Fruit fly (Drosophila melanogaster): Measurements from ENCODE around the gene Cpr35B.

Gene Cpr35B

DNA sequence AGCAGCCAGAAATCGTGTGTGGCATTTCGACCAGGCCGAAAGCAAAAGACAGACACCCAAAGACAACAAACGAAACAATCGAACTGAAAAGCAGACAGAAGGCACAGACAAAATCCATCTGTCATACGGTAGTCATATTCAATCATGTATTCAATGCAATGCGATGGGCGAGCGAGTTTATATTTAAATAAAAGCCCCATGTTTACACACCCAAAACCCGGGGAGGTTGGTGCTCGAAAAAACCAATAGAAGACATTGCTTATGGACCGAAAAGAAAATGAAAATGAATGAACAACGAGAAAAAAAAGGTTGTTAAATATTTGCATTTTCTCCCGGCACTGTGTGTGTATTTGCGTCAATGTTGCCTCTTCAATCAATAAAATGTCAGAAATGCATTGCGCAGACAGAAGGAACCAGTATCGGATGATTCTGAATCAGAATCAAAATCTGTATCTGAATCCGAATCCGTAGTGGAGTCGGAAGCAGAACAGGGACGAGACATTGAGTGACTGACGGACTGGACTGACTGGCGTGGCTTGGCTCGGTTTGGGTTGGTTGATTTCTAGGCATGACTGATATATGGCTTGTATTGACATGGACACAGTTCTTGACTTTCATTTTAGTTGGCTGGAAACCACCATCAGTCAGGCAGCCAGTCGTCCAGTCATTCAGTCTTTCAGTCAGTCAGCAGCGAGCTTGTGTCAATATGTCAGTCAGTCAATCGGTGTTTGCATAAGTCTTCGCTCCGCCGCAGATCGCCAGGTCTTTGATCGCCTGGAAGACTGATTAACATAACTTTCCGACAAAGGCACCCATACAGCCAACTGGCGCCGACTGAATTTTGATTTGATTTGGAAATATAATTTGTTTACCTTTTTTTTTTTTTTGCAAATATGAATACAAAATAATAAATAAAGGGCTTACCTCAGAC is 7.7 kb upstream of the Cpr35B start (continued):
- TF ChIP-seq bowl (GFP tag; IDR thresholded peaks at IDR 0.05) (0 out of 2 replicates have a peak, but pooled peaks have one; percentile 14), tll (GFP tag; optimal IDR thresholded peaks at IDR 0.05) (no peak), tin (GFP tag; optimal IDR thresholded peaks at IDR 0.05) (no peak), gce (GFP tag; IDR thresholded peaks at IDR 0.05) (0 out of 3 replicates have a peak, but pooled peaks have one; percentile 21), CG7357 (GFP tag; IDR thresholded peaks at IDR 0.05) (no peak), Sin3A (optimal IDR thresholded peaks at IDR 0.05) (no peak), kni (GFP tag; optimal IDR thresholded peaks at IDR 0.05) (peak; percentile 64), Dp (GFP tag; optimal IDR thresholded peaks at IDR 0.05) (no peak), sens-2 (GFP tag; IDR thresholded peaks at IDR 0.05) (peak; percentile 30; the same call in 1 of the 2 replicates), sna (GFP tag; IDR thresholded peaks at IDR 0.05; ENCODE audit: partially characterized antibody) (no peak), HLH4C (GFP tag; IDR thresholded peaks at IDR 0.05; ENCODE audit: partially characterized antibody) (no peak), CG8924 (tag; optimal IDR thresholded peaks at IDR 0.05) (peak; percentile 15), Vsx1 (GFP tag; optimal IDR thresholded peaks at IDR 0.05) (peak; percentile 6), Usf (GFP tag; optimal IDR thresholded peaks at IDR 0.05) (no peak), inv (GFP tag; IDR thresholded peaks at IDR 0.05; ENCODE audit: partially characterized antibody) (no peak), CG7745 (tag; optimal IDR thresholded peaks at IDR 0.05) (no peak), Ets65A (GFP tag) (no peak), mam (GFP tag; optimal IDR thresholded peaks at IDR 0.05) (peak; percentile 3), dpn (GFP tag; optimal IDR thresholded peaks at IDR 0.05) (no peak), CG12219 (GFP tag; optimal IDR thresholded peaks at IDR 0.05) (no peak)

DNA sequence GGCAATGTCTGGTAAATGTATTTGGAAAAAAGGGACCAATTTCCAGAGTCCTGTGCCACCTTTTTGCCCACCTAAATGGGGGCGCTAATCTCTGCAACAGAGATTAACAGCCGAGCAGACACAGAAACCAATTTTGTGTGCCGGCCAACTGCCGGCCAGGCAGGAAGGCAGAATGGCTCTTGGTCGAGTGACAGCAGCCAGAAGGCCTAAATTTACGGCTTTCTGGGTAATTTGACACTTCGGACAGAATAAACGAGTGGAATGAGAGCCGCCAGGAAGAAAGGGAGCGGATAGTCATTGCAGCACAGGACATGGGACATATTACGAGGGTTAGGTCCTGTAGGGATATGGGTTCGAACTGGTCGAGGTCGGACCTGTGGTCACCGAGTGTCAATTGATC is 6.4 kb upstream of the Cpr35B start:
- TF ChIP-seq lov (optimal IDR thresholded peaks at IDR 0.05) (no peak), lov (GFP tag; IDR thresholded peaks at IDR 0.05) (no peak), Kr (GFP tag; optimal IDR thresholded peaks at IDR 0.05) (peak; percentile 81), PHDP (tag; optimal IDR thresholded peaks at IDR 0.05) (no peak), sim (GFP tag; IDR thresholded peaks at IDR 0.05) (no peak), pum (GFP tag; optimal IDR thresholded peaks at IDR 0.05) (no peak), CG11723 (GFP tag; optimal IDR thresholded peaks at IDR 0.05) (no peak), zen (tag; optimal IDR thresholded peaks at IDR 0.05) (peak; percentile 71), CG10321 (GFP tag; IDR thresholded peaks at IDR 0.05) (no peak), gcm2 (GFP tag; optimal IDR thresholded peaks at IDR 0.05) (no peak), btn (GFP tag; optimal IDR thresholded peaks at IDR 0.05) (no peak), wdn (GFP tag; IDR thresholded peaks at IDR 0.05) (no peak), abd-A (tag; optimal IDR thresholded peaks at IDR 0.05) (peak; percentile 21), hkb (optimal IDR thresholded peaks at IDR 0.05) (no peak), hkb (GFP tag; IDR thresholded peaks at IDR 0.05) (0 out of 2 replicates have a peak, but pooled peaks have one; percentile 12), Rx (GFP tag; IDR thresholded peaks at IDR 0.05) (no peak), oc (tag; optimal IDR thresholded peaks at IDR 0.05) (peak; percentile 6), hth (optimal IDR thresholded peaks at IDR 0.05) (peak; percentile 97), vvl (GFP tag; IDR thresholded peaks at IDR 0.05) (no peak), kni (GFP tag; optimal IDR thresholded peaks at IDR 0.05) (peak; percentile 57), HLHmδ (GFP tag; optimal IDR thresholded peaks at IDR 0.05) (no peak), Antp (GFP tag; optimal IDR thresholded peaks at IDR 0.05) (no peak), tin (GFP tag; optimal IDR thresholded peaks at IDR 0.05) (no peak), rib (GFP tag; IDR thresholded peaks at IDR 0.05) (0 out of 2 replicates have a peak, but pooled peaks have one; percentile 24), dmrt99B (tag; optimal IDR thresholded peaks at IDR 0.05) (no peak), twi (tag; optimal IDR thresholded peaks at IDR 0.05) (peak; percentile 65), CG4328 (GFP tag; optimal IDR thresholded peaks at IDR 0.05) (no peak), Lhr (GFP tag; optimal IDR thresholded peaks at IDR 0.05) (no peak), Mad (GFP tag; optimal IDR thresholded peaks at IDR 0.05) (no peak), Rfx (GFP tag; IDR thresholded peaks at IDR 0.05) (no peak), CG10543 (GFP tag; optimal IDR thresholded peaks at IDR 0.05) (no peak), Atf-2 (GFP tag; optimal IDR thresholded peaks at IDR 0.05) (no peak)

All from whole organism, embryonic.